Worm (Caenorhabditis elegans) whole organism, early embryonic: ENCODE data around the gene abhd-3.2.

Experiments used
- ama-1 ChIP-seq: fragments of 150-350 bp; optimal IDR thresholded peaks from 2 replicates; lab custom pipeline; 2014
- ceh-36 ChIP-seq: sonication (generic microtip); optimal IDR thresholded peaks from 2 replicates; lab custom pipeline; 2016; ENCODE audit warnings: missing genetic modification characterization, inconsistent platforms, missing compliant biosample characterization
- ets-7 ChIP-seq: sonication (generic microtip); optimal IDR thresholded peaks from 2 replicates; lab custom pipeline; 2016; ENCODE audit warnings: missing genotype, missing genetic modification characterization, missing compliant biosample characterization
- flt-1 ChIP-seq: fragments of 200-800 bp; sonication (Bioruptor generic); IDR thresholded peaks from 2 replicates; pipeline ENCODE4 v1.3.6; 2022; ENCODE audit warnings: missing genetic modification characterization, missing compliant biosample characterization
- hmbx-1 ChIP-seq: sonication (generic microtip); optimal IDR thresholded peaks from 2 replicates; lab custom pipeline; 2016; ENCODE audit warnings: mild to moderate bottlenecking, missing genetic modification characterization, missing compliant biosample characterization
- hmg-4 ChIP-seq: fragments of 200-800 bp; sonication (Bioruptor generic); optimal IDR thresholded peaks from 2 replicates; lab custom pipeline; 2018; ENCODE audit warnings: mild to moderate bottlenecking, missing genetic modification characterization, missing compliant biosample characterization
- hnd-1 ChIP-seq: sonication (generic microtip); optimal IDR thresholded peaks from 2 replicates; lab custom pipeline; 2016; ENCODE audit warnings: missing genetic modification characterization, missing compliant biosample characterization
- pes-1 ChIP-seq: fragments of 200-800 bp; sonication (Bioruptor generic); IDR thresholded peaks from 2 replicates; pipeline ENCODE4 v1.3.6; 2022; ENCODE audit warnings: missing genetic modification reagents, missing genetic modification characterization, missing compliant biosample characterization
- scrt-1 ChIP-seq: fragments of 200-800 bp; sonication (Bioruptor generic); IDR thresholded peaks from 2 replicates; pipeline ENCODE4 v1.3.6; 2022; ENCODE audit warnings: missing genetic modification characterization, missing compliant biosample characterization
- sea-1 ChIP-seq: fragments of 200-800 bp; sonication (Bioruptor generic); conservative IDR thresholded peaks from 2 replicates; pipeline ENCODE4 v1.3.6; 2022; ENCODE audit warnings: missing genetic modification characterization, missing compliant biosample characterization
- tbx-11 ChIP-seq: fragments of 200-800 bp; sonication (Bioruptor generic); IDR thresholded peaks from 2 replicates; pipeline ENCODE4 v1.3.6; 2022; ENCODE audit warnings: missing genetic modification characterization, missing compliant biosample characterization
- tbx-37 ChIP-seq: fragments of 200-800 bp; sonication (Bioruptor generic); conservative IDR thresholded peaks from 2 replicates; pipeline ENCODE4 v1.3.6; 2022; ENCODE audit warnings: missing genetic modification reagents, missing genetic modification characterization, missing compliant biosample characterization
- tra-4 ChIP-seq: sonication (generic microtip); optimal IDR thresholded peaks from 2 replicates; lab custom pipeline; 2017; ENCODE audit warnings: missing genetic modification characterization, missing compliant biosample characterization

DNA sequence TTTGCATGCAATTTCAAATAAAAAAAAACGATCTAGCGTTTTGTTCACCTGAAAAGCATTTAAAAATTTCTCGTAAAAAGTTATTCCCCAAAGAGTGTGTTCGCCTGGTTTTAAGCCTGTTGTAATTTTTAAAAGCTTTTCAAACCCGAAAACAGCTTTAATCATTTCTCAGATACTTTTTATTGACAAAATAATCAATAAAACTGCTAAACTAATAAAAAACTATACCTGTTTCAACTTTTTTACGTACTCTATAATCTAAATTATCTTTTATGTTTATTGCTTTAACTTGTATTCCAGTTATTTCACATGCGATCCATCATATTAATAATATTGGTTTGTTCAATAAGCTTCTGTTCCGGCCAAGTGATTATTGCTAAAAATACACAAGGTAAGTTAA, 26.2 kb upstream of the abhd-3.2 start, which contains the start of gene cutl-21:
- no peak for TF ChIP-seq ets-7 (tag; lab: Kevin White, UChicago)
- no peak for TF ChIP-seq tbx-37 (GFP tag; lab: Robert Waterston, UW)
- TF ChIP-seq tbx-11: no peak
- TF ChIP-seq ceh-36 (tag; lab: Kevin White, UChicago): no peak
- no peak for TF ChIP-seq ama-1
- TF ChIP-seq sea-1 (GFP tag; lab: Robert Waterston, UW): no peak
- no peak for TF ChIP-seq scrt-1
- no peak for TF ChIP-seq hnd-1 (tag; lab: Kevin White, UChicago)
- TF ChIP-seq flt-1 (GFP tag; lab: Robert Waterston, UW): no peak
- no peak for TF ChIP-seq hmg-4
- TF ChIP-seq pes-1 (GFP tag; lab: Robert Waterston, UW): no peak
- no peak for TF ChIP-seq hmbx-1
- no peak for TF ChIP-seq tra-4
